Worm (Caenorhabditis elegans): ENCODE data around the gene eppl-1.

eppl-1 gene

ce11 chrIV:8431567-8432458, 19.7 kb downstream of the eppl-1 start:
- TF ChIP-seq rpc-1 (optimal IDR thresholded peaks at IDR 0.05), result no peak
- TF ChIP-seq rpc-1 (tag; optimal IDR thresholded peaks at IDR 0.05), result no peak
- TF ChIP-seq ceh-79 (tag; optimal IDR thresholded peaks at IDR 0.05), result no peak
- peak; percentile 40; the same call in 1 of the 2 replicates for TF ChIP-seq ceh-40 (GFP tag; IDR thresholded peaks at IDR 0.05)
- TF ChIP-seq zim-3 (tag; optimal IDR thresholded peaks at IDR 0.05), result peak; percentile 40
- TF ChIP-seq fkh-3 (tag; optimal IDR thresholded peaks at IDR 0.05), result no peak
- no peak for TF ChIP-seq unc-130 (GFP tag; optimal IDR thresholded peaks at IDR 0.05)
- peak; percentile 63 for TF ChIP-seq tlf-1 (GFP tag; optimal IDR thresholded peaks at IDR 0.05)
- no peak for TF ChIP-seq repo-1 (tag; optimal IDR thresholded peaks at IDR 0.05)
- TF ChIP-seq egl-44 (GFP tag; IDR thresholded peaks at IDR 0.05), result peak; percentile 87; the same call in 1 of the 2 replicates
- peak; percentile 55 for TF ChIP-seq athp-1 (tag; optimal IDR thresholded peaks at IDR 0.05)
- peak; percentile 86 for TF ChIP-seq madf-3 (GFP tag; IDR thresholded peaks at IDR 0.05)
- no peak for TF ChIP-seq tbx-9 (tag; optimal IDR thresholded peaks at IDR 0.05; ENCODE audit: borderline replicate concordance)
- TF ChIP-seq hmg-20 (GFP tag; IDR thresholded peaks at IDR 0.05), result peak; percentile 77
- TF ChIP-seq sea-2 (GFP tag; IDR thresholded peaks at IDR 0.05), result no peak
- peak; percentile 12 for TF ChIP-seq F22D6.2 (tag; optimal IDR thresholded peaks at IDR 0.05)
- TF ChIP-seq F33H1.4 (GFP tag; IDR thresholded peaks at IDR 0.05), result peak; percentile 48; the same call in 1 of the 2 replicates
- TF ChIP-seq lin-26 (GFP tag; IDR thresholded peaks at IDR 0.05), result peak; percentile 62; the same call in 1 of the 2 replicates
- TF ChIP-seq ccch-3 (GFP tag; optimal IDR thresholded peaks at IDR 0.05), result no peak
- TF ChIP-seq Y56A3A.18 (GFP tag; IDR thresholded peaks at IDR 0.05), result peak; percentile 80
- no peak for TF ChIP-seq F57A8.1 (GFP tag; optimal IDR thresholded peaks at IDR 0.05)
- TF ChIP-seq ceh-100 (GFP tag; IDR thresholded peaks at IDR 0.05), result peak; percentile 54
- TF ChIP-seq nhr-90 (tag; optimal IDR thresholded peaks at IDR 0.05), result peak; percentile 31
- TF ChIP-seq ama-1 (optimal IDR thresholded peaks at IDR 0.05), result peak; percentile 90
- TF ChIP-seq ama-1 (GFP tag; optimal IDR thresholded peaks at IDR 0.05), result peak; percentile 17 to 82
- TF ChIP-seq hlh-26 (GFP tag; conservative IDR thresholded peaks at IDR 0.05), result no peak
- peak; percentile 1 for TF ChIP-seq snpc-1.1 (tag; optimal IDR thresholded peaks at IDR 0.05; ENCODE audit: insufficient read depth)
- peak in 2 of 3 experiments; percentile 22 to 71 for TF ChIP-seq lin-35 (GFP tag; optimal IDR thresholded peaks at IDR 0.05)
- no peak for TF ChIP-seq pha-4 (tag; optimal IDR thresholded peaks at IDR 0.05)
- TF ChIP-seq B0336.3 (GFP tag; IDR thresholded peaks at IDR 0.05), result peak; percentile 55
- TF ChIP-seq him-1 (tag; optimal IDR thresholded peaks at IDR 0.05), result no peak
- TF ChIP-seq lag-1 (GFP tag; IDR thresholded peaks at IDR 0.05), result no peak
- TF ChIP-seq sdz-38 (tag; optimal IDR thresholded peaks at IDR 0.05), result no peak
- no peak for TF ChIP-seq F23B12.7 (tag; optimal IDR thresholded peaks at IDR 0.05; ENCODE audit: insufficient read depth)
- TF ChIP-seq lir-1 (GFP tag; conservative IDR thresholded peaks at IDR 0.05), result peak; percentile 57
- TF ChIP-seq xnd-1 (tag; optimal IDR thresholded peaks at IDR 0.05), result no peak
- 0 out of 2 replicates have a peak, but pooled peaks have one; percentile 34 for TF ChIP-seq F39B2.1 (GFP tag; IDR thresholded peaks at IDR 0.05)
- peak; percentile 34 for TF ChIP-seq K11D2.4 (GFP tag; IDR thresholded peaks at IDR 0.05)
- TF ChIP-seq D2030.7 (GFP tag; IDR thresholded peaks at IDR 0.05), result no peak
- TF ChIP-seq bed-1 (GFP tag; IDR thresholded peaks at IDR 0.05), result no peak
- TF ChIP-seq ceh-91 (GFP tag; IDR thresholded peaks at IDR 0.05), result no peak
- 0 out of 2 replicates have a peak, but pooled peaks have one; percentile 39 for TF ChIP-seq hsf-1 (GFP tag; IDR thresholded peaks at IDR 0.05)
- TF ChIP-seq rcor-1 (GFP tag; IDR thresholded peaks at IDR 0.05), result peak; percentile 64
- peak; percentile 75 for TF ChIP-seq ets-4 (GFP tag; optimal IDR thresholded peaks at IDR 0.05)
- TF ChIP-seq aptf-2 (GFP tag; conservative IDR thresholded peaks at IDR 0.05), result no peak
- no peak for TF ChIP-seq mxl-1 (tag; optimal IDR thresholded peaks at IDR 0.05)
- TF ChIP-seq nfya-1 (tag; optimal IDR thresholded peaks at IDR 0.05; ENCODE audit: borderline replicate concordance, insufficient read depth), result no peak
- TF ChIP-seq B0035.1 (tag; optimal IDR thresholded peaks at IDR 0.05), result no peak

All from whole organism, young adult.